Fruit fly (Drosophila melanogaster) whole organism, embryonic: ENCODE results near the gene lectin-37Db.

ENCODE experiments used
- Aef1 ChIP-seq: fragments of 200-800 bp; sonication (Bioruptor generic); IDR thresholded peaks from 3 replicates; pipeline ENCODE4 v1.3.6; 2022; ENCODE audit warnings: missing biosample characterization, missing genetic modification characterization
- BEAF-32 ChIP-seq: fragments of 200-800 bp; sonication (Bioruptor generic); optimal IDR thresholded peaks from 3 replicates; lab custom pipeline; 2017; ENCODE audit warnings: missing biosample characterization, missing genetic modification characterization, mild to moderate bottlenecking, moderate library complexity, missing genetic modification reagents
- C15 ChIP-seq: fragments of 200-800 bp; sonication (Bioruptor generic); IDR thresholded peaks from 3 replicates; pipeline ENCODE4 v1.3.6; 2022; ENCODE audit warnings: missing biosample characterization, missing genetic modification characterization
- CG10979 ChIP-seq: fragments of 200-800 bp; sonication (Bioruptor generic); optimal IDR thresholded peaks from 2 replicates; lab custom pipeline; 2018; ENCODE audit warnings: missing biosample characterization, mild to moderate bottlenecking, missing genetic modification characterization, moderate library complexity
- CG11504 ChIP-seq: fragments of 200-800 bp; sonication (Bioruptor generic); optimal IDR thresholded peaks from 3 replicates; lab custom pipeline; 2019; ENCODE audit warnings: missing biosample characterization, mild to moderate bottlenecking, missing genetic modification characterization, moderate library complexity
- CG1233 ChIP-seq: fragments of 200-800 bp; sonication (Bioruptor generic); optimal IDR thresholded peaks from 4 replicates; lab custom pipeline; 2018; ENCODE audit warnings: missing biosample characterization, mild to moderate bottlenecking, missing genetic modification characterization
- CG14014 ChIP-seq: fragments of 200-800 bp; sonication (Bioruptor generic); IDR thresholded peaks from 2 replicates; pipeline ENCODE4 v1.3.6; 2022; ENCODE audit warnings: missing biosample characterization, missing genetic modification characterization
- CG14860 ChIP-seq: fragments of 200-800 bp; sonication (Bioruptor generic); IDR thresholded peaks from 3 replicates; pipeline ENCODE4 v1.3.6; 2022; ENCODE audit warnings: missing biosample characterization, missing genetic modification characterization; ENCODE audit not compliant: partially characterized antibody
- CG15269 ChIP-seq: fragments of 200-800 bp; sonication (Bioruptor generic); optimal IDR thresholded peaks from 2 replicates; lab custom pipeline; 2018; ENCODE audit warnings: missing biosample characterization, mild to moderate bottlenecking, missing genetic modification characterization, moderate library complexity
- CG1603 ChIP-seq: fragments of 200-800 bp; sonication (Bioruptor generic); optimal IDR thresholded peaks from 2 replicates; lab custom pipeline; 2019; ENCODE audit warnings: missing biosample characterization, mild to moderate bottlenecking, missing genetic modification characterization, moderate library complexity
- CG16815 ChIP-seq: fragments of 200-800 bp; sonication (Bioruptor generic); optimal IDR thresholded peaks from 3 replicates; lab custom pipeline; 2017; ENCODE audit warnings: missing biosample characterization, mild to moderate bottlenecking, missing genetic modification characterization
- CG18262 ChIP-seq: fragments of 200-800 bp; optimal IDR thresholded peaks from 3 replicates; lab custom pipeline; 2019; ENCODE audit warnings: missing biosample characterization, mild to moderate bottlenecking, missing genetic modification characterization, moderate library complexity
- CG1832 ChIP-seq: fragments of 200-800 bp; sonication (Bioruptor generic); optimal IDR thresholded peaks from 2 replicates; lab custom pipeline; 2017; ENCODE audit warnings: missing biosample characterization, mild to moderate bottlenecking, missing genetic modification characterization, inconsistent platforms
- CG2712 ChIP-seq: fragments of 200-800 bp; optimal IDR thresholded peaks from 3 replicates; lab custom pipeline; 2019; ENCODE audit warnings: missing biosample characterization, mild to moderate bottlenecking, missing genetic modification characterization, moderate library complexity
- CG3281 ChIP-seq: fragments of 200-800 bp; sonication (Bioruptor generic); optimal IDR thresholded peaks from 3 replicates; lab custom pipeline; 2017; ENCODE audit warnings: missing biosample characterization, mild to moderate bottlenecking, missing genetic modification characterization
- CG7357 ChIP-seq: fragments of 200-800 bp; sonication (Bioruptor generic); IDR thresholded peaks from 3 replicates; pipeline ENCODE4 v1.3.6; 2022; ENCODE audit warnings: missing biosample characterization, missing genetic modification characterization
- CG7963 ChIP-seq: fragments of 200-800 bp; sonication (Bioruptor generic); IDR thresholded peaks from 3 replicates; pipeline ENCODE4 v1.3.6; 2022; ENCODE audit warnings: missing biosample characterization, missing genetic modification characterization; ENCODE audit not compliant: partially characterized antibody
- CG8478 ChIP-seq: fragments of >200 bp; optimal IDR thresholded peaks from 2 replicates; lab custom pipeline; 2018
- CG9727 ChIP-seq: fragments of 200-800 bp; sonication (Bioruptor generic); optimal IDR thresholded peaks from 3 replicates; lab custom pipeline; 2017; ENCODE audit warnings: missing biosample characterization, mild to moderate bottlenecking, missing genetic modification characterization
- Dek ChIP-seq: fragments of 200-800 bp; sonication (Bioruptor generic); optimal IDR thresholded peaks from 3 replicates; lab custom pipeline; 2019; ENCODE audit warnings: missing biosample characterization, mild to moderate bottlenecking, missing genetic modification characterization, moderate library complexity
- Hmr ChIP-seq: fragments of 200-800 bp; sonication (Bioruptor generic); optimal IDR thresholded peaks from 3 replicates; lab custom pipeline; 2017; ENCODE audit warnings: mild to moderate bottlenecking, missing biosample characterization, missing genetic modification reagents, missing genetic modification characterization
- Hr78 ChIP-seq, 2 experiments: fragments of 200-800 bp in 1 of 2; fragments of >200 bp in 1 of 2; sonication (Bioruptor generic) in 1 of 2; optimal IDR thresholded peaks; 2 replicates each; lab custom pipeline; 2017 to 2019; ENCODE audit warnings: missing biosample characterization in 2 of 2, missing genetic modification characterization in 2 of 2, mild to moderate bottlenecking in 1 of 2, moderate library complexity in 1 of 2
- Kr ChIP-seq: fragments of 200-800 bp; sonication (Bioruptor generic); optimal IDR thresholded peaks from 2 replicates; lab custom pipeline; 2017; ENCODE audit warnings: missing biosample characterization, mild to moderate bottlenecking, missing genetic modification characterization
- Lhr ChIP-seq: fragments of 200-800 bp; sonication (Bioruptor generic); optimal IDR thresholded peaks from 3 replicates; lab custom pipeline; 2017; ENCODE audit warnings: mild to moderate bottlenecking, missing biosample characterization, missing genetic modification reagents, missing genetic modification characterization
- NC2α ChIP-seq: fragments of 200-800 bp; sonication (Bioruptor generic); optimal IDR thresholded peaks from 2 replicates; lab custom pipeline; 2016; ENCODE audit warnings: missing biosample characterization, missing genetic modification characterization
- Sox102F ChIP-seq: fragments of 200-800 bp; sonication (Bioruptor generic); optimal IDR thresholded peaks from 2 replicates; lab custom pipeline; 2018; ENCODE audit warnings: missing biosample characterization, mild to moderate bottlenecking, missing genetic modification characterization, moderate library complexity
- Spps ChIP-seq: fragments of 200-800 bp; sonication (Bioruptor generic); optimal IDR thresholded peaks from 2 replicates; lab custom pipeline; 2018; ENCODE audit warnings: missing biosample characterization, mild to moderate bottlenecking, missing genetic modification characterization
- Ssrp ChIP-seq: fragments of 200-800 bp; sonication (Bioruptor generic); optimal IDR thresholded peaks from 2 replicates; lab custom pipeline; 2018; ENCODE audit warnings: missing biosample characterization, mild to moderate bottlenecking, missing genetic modification characterization, moderate library complexity
- Tbp ChIP-seq: fragments of >200 bp; optimal IDR thresholded peaks from 2 replicates; lab custom pipeline; 2018; ENCODE audit warnings: missing biosample characterization, missing genetic modification characterization
- Trl ChIP-seq, 3 experiments: fragments of >200 bp in 2 of 3; fragments of 200-800 bp in 1 of 3; sonication (Bioruptor generic) in 1 of 3; optimal IDR thresholded peaks; 2 replicates in 1 of 3; 3 replicates in 2 of 3; lab custom pipeline; 2016 to 2017; ENCODE audit warnings: missing biosample characterization in 1 of 3, missing genetic modification characterization in 1 of 3
- az2 ChIP-seq: fragments of 200-800 bp; sonication (Bioruptor generic); optimal IDR thresholded peaks from 3 replicates; lab custom pipeline; 2016; ENCODE audit warnings: missing biosample characterization, missing genetic modification characterization
- cato ChIP-seq: fragments of 200-800 bp; sonication (Bioruptor generic); optimal IDR thresholded peaks from 2 replicates; lab custom pipeline; 2016; ENCODE audit warnings: missing biosample characterization, missing genetic modification characterization, borderline replicate concordance
- chinmo ChIP-seq: fragments of 200-800 bp; sonication (Bioruptor generic); IDR thresholded peaks from 4 replicates; pipeline ENCODE4 v1.3.6; 2022; ENCODE audit warnings: missing biosample characterization, missing genetic modification characterization; ENCODE audit not compliant: partially characterized antibody
- corto ChIP-seq: fragments of 200-800 bp; sonication (Bioruptor generic); optimal IDR thresholded peaks from 2 replicates; lab custom pipeline; 2016; ENCODE audit warnings: missing biosample characterization, mild to moderate bottlenecking, missing genetic modification characterization, moderate library complexity
- dpn ChIP-seq, 2 experiments: fragments of 200-800 bp; sonication (Bioruptor generic); optimal IDR thresholded peaks; 3 replicates each; lab custom pipeline; 2016; ENCODE audit warnings: missing biosample characterization in 2 of 2, missing genetic modification characterization in 2 of 2
- gcm ChIP-seq: fragments of 200-800 bp; sonication (Bioruptor generic); optimal IDR thresholded peaks from 2 replicates; lab custom pipeline; 2019; ENCODE audit warnings: missing biosample characterization, mild to moderate bottlenecking, missing genetic modification characterization, moderate library complexity
- hbn ChIP-seq: fragments of 200-800 bp; sonication (Bioruptor generic); IDR thresholded peaks from 2 replicates; pipeline ENCODE4 v1.3.6; 2022; ENCODE audit warnings: missing biosample characterization, missing genetic modification characterization; ENCODE audit not compliant: partially characterized antibody
- insv ChIP-seq, 2 experiments: fragments of 200-800 bp; sonication (Bioruptor generic); optimal IDR thresholded peaks; 3 replicates each; lab custom pipeline; 2016 to 2018; ENCODE audit warnings: missing biosample characterization in 2 of 2, missing genetic modification characterization in 2 of 2
- lola ChIP-seq, 3 experiments: fragments of >200 bp in 2 of 3; fragments of 200-800 bp in 1 of 3; sonication (Bioruptor generic) in 1 of 3; optimal IDR thresholded peaks; 2 replicates each; lab custom pipeline; 2017 to 2019; ENCODE audit warnings: missing biosample characterization in 3 of 3, missing genetic modification characterization in 3 of 3, mild to moderate bottlenecking in 1 of 3, moderate library complexity in 1 of 3
- nmo ChIP-seq: fragments of 200-800 bp; sonication (Bioruptor generic); optimal IDR thresholded peaks from 2 replicates; lab custom pipeline; 2018; ENCODE audit warnings: missing biosample characterization, mild to moderate bottlenecking, missing genetic modification characterization, moderate library complexity
- nom ChIP-seq: fragments of 200-800 bp; sonication (Bioruptor generic); optimal IDR thresholded peaks from 2 replicates; lab custom pipeline; 2017; ENCODE audit warnings: missing biosample characterization, missing genetic modification characterization, mild to moderate bottlenecking, moderate library complexity, missing genetic modification reagents
- phol ChIP-seq: fragments of 200-800 bp; sonication (Bioruptor generic); optimal IDR thresholded peaks from 3 replicates; lab custom pipeline; 2018; ENCODE audit warnings: missing biosample characterization, mild to moderate bottlenecking, missing genetic modification characterization, moderate library complexity
- salm ChIP-seq: fragments of 200-800 bp; sonication (Bioruptor generic); optimal IDR thresholded peaks from 2 replicates; lab custom pipeline; 2018; ENCODE audit warnings: missing biosample characterization, mild to moderate bottlenecking, missing genetic modification characterization
- sim ChIP-seq: fragments of 200-800 bp; sonication (Bioruptor generic); IDR thresholded peaks from 2 replicates; pipeline ENCODE4 v1.3.6; 2022; ENCODE audit warnings: missing biosample characterization, missing genetic modification characterization
- sisA ChIP-seq: fragments of 200-800 bp; sonication (Bioruptor generic); IDR thresholded peaks from 2 replicates; pipeline ENCODE4 v1.3.6; 2022; ENCODE audit warnings: missing biosample characterization, missing genetic modification characterization
- tna ChIP-seq: fragments of 200-800 bp; sonication (Bioruptor generic); IDR thresholded peaks from 2 replicates; pipeline ENCODE4 v1.3.6; 2022; ENCODE audit warnings: missing biosample characterization, missing genetic modification characterization; ENCODE audit not compliant: partially characterized antibody
- toy ChIP-seq: fragments of 200-800 bp; sonication (Bioruptor generic); IDR thresholded peaks from 2 replicates; pipeline ENCODE4 v1.3.6; 2022; ENCODE audit warnings: missing biosample characterization, missing genetic modification characterization
- trem ChIP-seq: fragments of 200-800 bp; optimal IDR thresholded peaks from 3 replicates; lab custom pipeline; 2019; ENCODE audit warnings: missing biosample characterization, mild to moderate bottlenecking, missing genetic modification characterization, moderate library complexity
- vvl ChIP-seq: fragments of 200-800 bp; sonication (Bioruptor generic); IDR thresholded peaks from 2 replicates; pipeline ENCODE4 v1.3.6; 2022; ENCODE audit warnings: missing biosample characterization, missing genetic modification characterization

Gene lectin-37Db

dm6 chr2L:19433292-19433691, 14.4 kb downstream of the lectin-37Db start (continued):
- TF ChIP-seq Lhr (GFP tag; lab: Kevin White, UChicago) (no peak), insv (GFP tag; optimal IDR thresholded peaks at IDR 0.05; lab: Kevin White, UChicago) (no peak), sim (no peak), Sox102F (GFP tag; lab: Kevin White, UChicago) (no peak), CG1603 (tag; lab: Kevin White, UChicago) (no peak), trem (tag; lab: Kevin White, UChicago) (no peak), sisA (GFP tag; lab: Robert Waterston, UW) (no peak), CG8478 (lab: Kevin White, UChicago) (no peak), CG14860 (GFP tag; lab: Robert Waterston, UW) (no peak), gcm (GFP tag; lab: Kevin White, UChicago) (peak; percentile 70), Hmr (GFP tag; lab: Kevin White, UChicago) (peak; percentile 27), NC2α (no peak), Spps (no peak), BEAF-32 (GFP tag; lab: Kevin White, UChicago) (no peak), CG10979 (tag; lab: Kevin White, UChicago) (no peak), cato (GFP tag; lab: Kevin White, UChicago) (no peak), nmo (peak; percentile 8), az2 (no peak), CG2712 (tag; lab: Kevin White, UChicago) (peak; percentile 39), tna (GFP tag; lab: Robert Waterston, UW) (no peak), vvl (GFP tag; lab: Robert Waterston, UW) (peak; percentile 13; the same call in 1 of the 2 replicates), CG15269 (tag; lab: Kevin White, UChicago) (peak; percentile 12), CG14014 (GFP tag; lab: Robert Waterston, UW) (no peak), Aef1 (no peak), C15 (GFP tag; lab: Robert Waterston, UW) (no peak), CG11504 (tag; lab: Kevin White, UChicago) (peak; percentile 10), dpn (GFP tag; optimal IDR thresholded peaks at IDR 0.05; lab: Kevin White, UChicago) (no peak), CG7357 (GFP tag; lab: Robert Waterston, UW) (no peak), CG16815 (GFP tag; lab: Kevin White, UChicago) (no peak), corto (GFP tag; lab: Kevin White, UChicago) (no peak), Dek (no peak), Kr (GFP tag; lab: Kevin White, UChicago) (no peak), phol (tag; lab: Kevin White, UChicago) (no peak), hbn (GFP tag; lab: Robert Waterston, UW) (no peak), chinmo (GFP tag; lab: Robert Waterston, UW) (no peak), CG3281 (GFP tag; lab: Kevin White, UChicago) (peak; percentile 23), CG9727 (GFP tag; lab: Kevin White, UChicago) (no peak), CG18262 (peak; percentile 5), Hr78 (GFP tag; optimal IDR thresholded peaks at IDR 0.05; lab: Kevin White, UChicago) (no peak), CG1233 (GFP tag; lab: Kevin White, UChicago) (no peak), CG7963 (GFP tag; lab: Robert Waterston, UW) (no peak), Ssrp (tag; lab: Kevin White, UChicago) (no peak), salm (tag; lab: Kevin White, UChicago) (no peak), lola (GFP tag; optimal IDR thresholded peaks at IDR 0.05; lab: Kevin White, UChicago) (no peak), nom (GFP tag; lab: Kevin White, UChicago) (no peak), CG1832 (no peak), toy (GFP tag; lab: Robert Waterston, UW) (no peak), Trl (optimal IDR thresholded peaks at IDR 0.05; lab: Kevin White, UChicago) (no peak), Trl (GFP tag; optimal IDR thresholded peaks at IDR 0.05; lab: Kevin White, UChicago) (no peak), Tbp (GFP tag; lab: Kevin White, UChicago) (no peak)
